Fruit fly (Drosophila melanogaster) whole organism: ENCODE results near the gene Ten-a.

Experiments used
- EcR ChIP-seq, 2 experiments: fragments of >200 bp; optimal IDR thresholded peaks; 2 replicates each; lab custom pipeline; 2017; ENCODE audit warnings: missing biosample characterization in 2 of 2, missing genetic modification characterization in 2 of 2, missing genetic modification reagents in 2 of 2
- pan ChIP-seq: fragments of >200 bp; optimal IDR thresholded peaks from 2 replicates; lab custom pipeline; 2017
- psq ChIP-seq: fragments of >200 bp; optimal IDR thresholded peaks from 2 replicates; lab custom pipeline; 2017
- usp ChIP-seq: fragments of >200 bp; optimal IDR thresholded peaks from 2 replicates; lab custom pipeline; 2017; ENCODE audit warnings: missing biosample characterization, missing genetic modification characterization, mixed read lengths

DNA sequence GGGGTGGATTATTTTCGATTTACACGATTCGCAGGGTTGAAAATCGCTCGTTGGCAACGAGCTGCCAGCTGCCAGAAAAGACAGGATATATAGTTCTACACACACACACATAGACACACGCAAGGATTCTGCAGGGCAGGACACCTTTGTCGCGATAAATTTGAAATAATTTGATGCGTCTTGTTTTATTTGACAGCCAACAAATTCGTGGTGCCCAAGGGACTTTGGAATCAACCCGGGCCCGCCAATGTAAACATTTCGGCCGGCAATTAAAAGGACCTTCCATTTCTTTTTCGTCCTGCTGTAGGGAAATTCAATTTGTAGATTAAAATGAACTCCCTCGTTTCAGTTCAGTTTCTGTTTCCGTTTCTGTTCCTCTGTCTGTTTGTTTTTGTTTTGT is 169.3 kb downstream of the Ten-a start:
- TF ChIP-seq usp (GFP tag; lab: Kevin White, UChicago) (no peak), pan (lab: Kevin White, UChicago) (no peak), psq (no peak), EcR (GFP tag; optimal IDR thresholded peaks at IDR 0.05; lab: Kevin White, UChicago) (no peak)
